Worm (Caenorhabditis elegans): ENCODE data around the gene str-182.
A peak's percentile ranks its signal among the peaks of the same experiment; 100 is the strongest.

The str-182 gene

DNA sequence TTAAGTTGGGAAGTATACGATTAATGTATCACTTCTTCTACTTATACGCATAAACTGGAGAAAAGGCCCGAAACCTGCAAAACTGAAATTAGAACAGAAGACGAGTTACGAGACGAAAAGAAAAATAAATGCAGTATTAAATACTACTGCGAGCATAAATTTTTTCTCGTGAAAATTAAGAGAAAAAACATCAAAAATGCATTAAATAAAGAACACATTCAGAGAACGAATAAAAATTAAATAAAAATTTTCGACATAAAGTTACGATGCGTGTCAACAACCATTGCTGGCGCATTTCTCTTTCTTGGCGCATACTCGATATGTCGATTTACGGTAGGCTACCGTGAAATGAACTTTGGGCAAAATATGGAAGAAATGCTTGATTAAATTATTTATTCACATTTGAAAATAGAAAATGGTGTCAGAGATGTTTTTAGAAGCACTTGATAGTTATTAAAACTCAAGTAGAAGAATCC, 28.3 kb downstream of the str-182 start, which contains the start of the genes ZK856.19 and ZK856.11:
Gene ZK856.19, minus strand, starts transcription at position 51 of the 476 bp plus-strand sequence.
Gene ZK856.11, minus strand, starts transcription at position 76 of the 476 bp plus-strand sequence.
- peak; percentile 58 for TF ChIP-seq W03F9.2 (tag; optimal IDR thresholded peaks at IDR 0.05)
- TF ChIP-seq dao-5 (tag; optimal IDR thresholded peaks at IDR 0.05): no peak

DNA sequence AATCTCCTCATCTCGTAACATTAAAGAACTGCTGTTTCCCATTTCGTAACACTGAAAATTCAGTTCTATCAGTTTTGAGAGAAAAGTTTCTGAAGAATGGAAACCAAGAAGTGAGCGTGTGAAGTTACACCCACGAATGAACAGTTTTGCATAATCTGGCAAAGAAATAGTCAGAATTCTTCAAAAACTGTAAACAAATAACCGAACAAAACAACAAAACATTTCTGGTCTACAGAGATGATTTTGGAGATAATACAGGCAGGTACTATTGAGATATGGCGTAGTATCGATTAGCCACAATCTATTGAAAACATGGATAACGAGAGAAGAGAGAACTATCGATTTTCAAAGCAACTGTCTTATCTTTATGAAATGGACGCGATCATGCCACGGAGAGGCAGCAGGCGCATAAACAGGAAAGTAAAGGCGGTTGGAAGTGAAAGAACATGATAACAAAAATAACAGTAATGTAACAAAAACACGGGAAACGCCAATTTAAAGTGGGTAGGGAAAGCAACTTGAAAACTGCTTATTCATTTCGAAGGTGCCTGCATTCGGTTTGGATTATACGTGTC, 29.7 kb downstream of the str-182 start, which contains the start of gene chpf-1:
Gene chpf-1, minus strand, starts transcription at position 51 of the 575 bp plus-strand sequence.
- TF ChIP-seq dao-5 (tag; optimal IDR thresholded peaks at IDR 0.05) (no peak), him-1 (tag; optimal IDR thresholded peaks at IDR 0.05) (no peak), W03F9.2 (tag; optimal IDR thresholded peaks at IDR 0.05) (no peak)

DNA sequence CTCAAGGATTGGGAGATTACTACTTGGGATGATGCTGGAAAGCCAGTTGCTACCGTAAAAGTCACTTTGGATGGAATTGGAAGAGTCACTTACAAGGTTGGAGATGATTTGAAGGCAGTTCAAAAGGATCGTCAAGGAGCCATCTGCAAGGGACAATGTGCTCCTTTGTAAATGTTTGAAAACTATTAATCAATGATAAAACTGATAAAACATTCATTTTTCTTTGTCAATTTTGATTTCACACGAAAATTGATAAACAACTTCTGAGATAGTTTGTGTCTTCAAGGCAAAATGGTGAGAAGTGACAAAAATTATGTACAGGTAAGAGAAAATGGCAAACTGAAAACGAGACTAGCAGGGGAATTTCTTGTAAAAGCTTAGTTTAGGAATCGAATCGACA, 30.9 kb downstream of the str-182 start:
- TF ChIP-seq dao-5 (tag; optimal IDR thresholded peaks at IDR 0.05): no peak
- no peak for TF ChIP-seq W03F9.2 (tag; optimal IDR thresholded peaks at IDR 0.05)
- TF ChIP-seq him-1 (tag; optimal IDR thresholded peaks at IDR 0.05): no peak

DNA sequence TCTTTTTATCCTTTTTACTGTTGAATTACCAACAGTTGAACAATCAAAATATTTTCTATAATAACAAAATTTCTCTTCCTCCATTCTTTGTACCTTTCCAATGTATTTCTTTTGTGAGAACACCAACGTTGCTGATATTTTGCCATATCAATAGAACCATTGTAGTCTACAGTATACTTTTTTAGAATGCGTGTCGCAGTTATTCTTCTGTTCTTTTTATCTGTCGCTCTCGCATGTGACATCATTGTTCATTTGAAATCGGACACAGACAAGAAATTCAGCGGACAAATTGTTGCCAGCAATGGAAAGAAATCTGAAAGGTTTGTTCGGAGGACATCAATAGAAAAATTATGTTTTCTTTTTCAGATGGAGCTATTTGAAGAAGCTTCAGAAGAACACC, 31.3 kb downstream of the str-182 start, which contains the start of gene ZK856.7:
Gene ZK856.7, plus strand, starts transcription at position 186 of the 400 bp plus-strand sequence.
- TF ChIP-seq dao-5 (tag; optimal IDR thresholded peaks at IDR 0.05): no peak
- no peak for TF ChIP-seq W03F9.2 (tag; optimal IDR thresholded peaks at IDR 0.05)
- no peak for TF ChIP-seq him-1 (tag; optimal IDR thresholded peaks at IDR 0.05)

DNA sequence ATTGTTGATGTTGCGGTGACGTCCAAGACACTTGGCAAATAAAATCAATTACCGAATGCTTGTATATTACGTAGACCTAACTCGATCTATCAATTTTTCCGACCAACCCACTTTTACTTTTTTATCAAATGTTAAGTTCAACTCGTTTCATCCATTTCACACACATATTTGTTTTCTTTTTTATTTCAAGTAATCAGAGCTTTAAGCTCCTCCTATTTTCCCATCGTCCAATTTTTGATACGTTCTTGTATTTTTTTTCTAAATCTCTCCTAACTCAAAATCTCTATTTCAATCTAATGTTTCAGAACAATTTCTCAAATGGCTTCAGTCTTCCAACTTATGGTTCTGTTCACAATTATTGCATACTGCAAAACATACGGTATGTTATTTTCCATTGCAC, 34.8 kb downstream of the str-182 start, which contains the start of gene ZK856.6:
Gene ZK856.6, plus strand, starts transcription at position 301 of the 400 bp plus-strand sequence.
- no peak for TF ChIP-seq him-1 (tag; optimal IDR thresholded peaks at IDR 0.05)
- no peak for TF ChIP-seq W03F9.2 (tag; optimal IDR thresholded peaks at IDR 0.05)
- no peak for TF ChIP-seq dao-5 (tag; optimal IDR thresholded peaks at IDR 0.05)

DNA sequence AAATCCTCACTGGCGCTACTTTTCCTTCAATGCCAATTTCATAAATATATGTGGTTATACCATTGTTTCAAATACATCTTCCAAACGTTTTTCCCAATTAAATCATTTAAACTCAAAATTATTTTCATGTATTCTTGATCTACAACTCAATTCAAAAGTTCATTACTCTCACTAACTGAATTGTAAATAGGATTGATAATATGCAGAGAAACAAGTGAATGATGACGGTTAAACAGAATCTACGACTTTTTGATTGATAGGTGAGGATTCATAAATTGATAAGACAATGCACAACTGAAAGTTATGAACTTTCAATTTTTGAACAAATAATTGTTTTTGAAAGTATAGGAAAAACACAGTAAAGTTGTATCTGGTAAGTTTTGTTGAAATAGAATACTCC, 42.0 kb downstream of the str-182 start:
- TF ChIP-seq dao-5 (tag; optimal IDR thresholded peaks at IDR 0.05) (no peak), W03F9.2 (tag; optimal IDR thresholded peaks at IDR 0.05) (no peak), him-1 (tag; optimal IDR thresholded peaks at IDR 0.05) (no peak)

DNA sequence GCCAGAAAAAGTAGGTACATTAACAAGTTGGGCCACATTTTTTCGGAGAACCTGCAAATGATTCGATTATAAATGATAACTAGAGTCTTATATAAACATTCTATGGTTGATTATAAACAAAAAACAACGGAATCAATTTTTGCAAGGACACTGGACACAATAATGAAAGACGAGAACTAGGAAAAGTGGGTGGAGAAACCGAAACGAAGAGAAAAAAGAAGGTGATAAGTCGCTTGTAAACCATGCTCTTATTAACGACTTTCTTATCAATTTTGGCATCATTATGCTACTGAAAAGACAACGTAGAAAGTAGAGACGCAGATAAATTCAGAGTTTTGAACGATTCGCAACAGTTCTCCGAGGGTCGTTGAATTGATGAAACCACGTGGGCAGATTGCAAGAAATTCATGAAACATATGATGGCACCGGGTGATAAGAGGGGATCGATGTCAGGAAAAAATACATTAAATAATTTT, 43.1 kb downstream of the str-182 start, which contains the start of gene ZK856.5:
Gene ZK856.5, minus strand, starts transcription at position 51 of the 476 bp plus-strand sequence.
- TF ChIP-seq him-1 (tag; optimal IDR thresholded peaks at IDR 0.05): no peak
- TF ChIP-seq W03F9.2 (tag; optimal IDR thresholded peaks at IDR 0.05): no peak

DNA sequence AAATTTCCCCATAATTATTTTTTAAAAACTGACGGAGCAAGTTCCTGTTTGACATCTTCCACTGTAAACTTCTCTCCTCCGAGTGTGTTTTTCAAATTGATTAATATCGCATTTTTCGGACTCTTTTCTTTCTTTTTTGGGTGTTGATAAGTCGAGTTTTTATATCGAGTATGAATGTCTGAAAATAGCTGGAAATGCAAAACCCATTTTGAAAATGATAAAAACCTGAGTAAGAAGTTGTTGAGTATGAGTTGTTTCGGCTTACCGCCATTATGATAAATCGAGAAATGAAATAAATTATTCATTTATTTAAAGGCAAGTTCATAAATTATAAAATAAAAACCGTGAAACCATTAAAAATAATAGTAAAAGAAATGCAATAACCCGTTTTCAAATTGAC, 47.5 kb downstream of the str-182 start, which contains the start of gene ZK856.18:
Gene ZK856.18, minus strand, starts transcription at position 289 of the 400 bp plus-strand sequence.
- TF ChIP-seq him-1 (tag; optimal IDR thresholded peaks at IDR 0.05) (no peak), W03F9.2 (tag; optimal IDR thresholded peaks at IDR 0.05) (no peak), dao-5 (tag; optimal IDR thresholded peaks at IDR 0.05) (no peak)

DNA sequence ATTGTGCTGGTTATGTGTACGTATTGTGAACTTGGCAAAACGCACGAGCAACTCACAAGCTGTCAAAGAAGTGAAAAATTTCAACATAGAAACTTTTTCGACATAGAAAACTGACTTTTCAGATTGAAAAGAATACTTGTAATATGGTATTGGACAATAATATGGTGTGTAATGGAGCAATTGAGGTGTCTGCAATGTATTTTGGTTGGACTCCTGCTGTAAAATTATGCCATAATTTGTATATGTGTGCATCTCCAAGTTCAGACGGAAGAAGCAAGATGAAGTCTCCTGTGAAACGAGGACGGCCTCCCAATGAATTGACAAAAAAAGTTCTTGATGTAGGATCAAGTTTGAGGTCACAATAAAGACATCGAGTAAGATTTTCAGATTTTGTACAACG, 49.4 kb downstream of the str-182 start:
- no peak for TF ChIP-seq dao-5 (tag; optimal IDR thresholded peaks at IDR 0.05)
- TF ChIP-seq W03F9.2 (tag; optimal IDR thresholded peaks at IDR 0.05): no peak
- TF ChIP-seq him-1 (tag; optimal IDR thresholded peaks at IDR 0.05): no peak

DNA sequence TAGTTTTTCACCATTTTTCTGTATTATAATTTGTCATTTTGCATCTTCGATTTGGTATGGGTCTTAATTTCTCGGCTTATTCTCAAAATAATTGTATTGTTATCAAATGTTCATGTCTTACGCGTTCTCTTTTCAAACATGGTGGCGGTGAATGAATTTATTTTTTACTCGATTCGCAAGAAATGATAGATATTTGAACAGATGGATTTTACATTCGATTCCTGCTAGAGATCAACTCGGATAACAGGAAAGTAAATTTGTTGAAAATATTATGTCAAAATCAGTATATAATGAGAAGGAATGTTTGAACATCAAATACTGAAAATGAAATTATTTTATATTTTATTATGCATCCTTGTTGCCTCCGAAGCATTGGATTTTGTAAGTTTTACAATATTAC, 50.2 kb downstream of the str-182 start, which contains the start of gene ZK856.4:
Gene ZK856.4, plus strand, starts transcription at position 301 of the 400 bp plus-strand sequence.
- TF ChIP-seq him-1 (tag; optimal IDR thresholded peaks at IDR 0.05) (no peak), W03F9.2 (tag; optimal IDR thresholded peaks at IDR 0.05) (no peak), dao-5 (tag; optimal IDR thresholded peaks at IDR 0.05) (no peak)

All from whole organism, L4/young adult.